Worm (Caenorhabditis elegans): ENCODE data around the gene F12A10.6.

The F12A10.6 gene

ce11 chrII:5446506-5446905, 47.8 kb downstream of the F12A10.6 start, which contains the start of gene nmr-1:
TSS of gene nmr-1 (minus strand) at chrII:5446606.
- TF ChIP-seq K11D2.4 (GFP tag; IDR thresholded peaks at IDR 0.05) (no peak), nfya-1 (tag; optimal IDR thresholded peaks at IDR 0.05; ENCODE audit: borderline replicate concordance, insufficient read depth) (no peak), cebp-1 (GFP tag; IDR thresholded peaks at IDR 0.05) (no peak), cebp-1 (tag; optimal IDR thresholded peaks at IDR 0.05) (no peak), rec-8 (tag; optimal IDR thresholded peaks at IDR 0.05) (no peak), gei-17 (GFP tag; optimal IDR thresholded peaks at IDR 0.05) (no peak), snpc-4 (GFP tag; optimal IDR thresholded peaks at IDR 0.05) (no peak), snpc-4 (tag; optimal IDR thresholded peaks at IDR 0.05) (no peak), lsl-1 (GFP tag; optimal IDR thresholded peaks at IDR 0.05) (no peak), ceh-79 (tag; optimal IDR thresholded peaks at IDR 0.05) (no peak), madf-10 (tag; optimal IDR thresholded peaks at IDR 0.05) (no peak), Y67H2A.10 (GFP tag; conservative IDR thresholded peaks at IDR 0.05) (no peak), ceh-27 (GFP tag; optimal IDR thresholded peaks at IDR 0.05) (no peak), pbrm-1 (GFP tag; IDR thresholded peaks at IDR 0.05) (no peak), hlh-26 (GFP tag; conservative IDR thresholded peaks at IDR 0.05) (no peak), zfh-2 (GFP tag; conservative IDR thresholded peaks at IDR 0.05) (no peak), fkh-3 (tag; optimal IDR thresholded peaks at IDR 0.05) (no peak), chd-7 (tag; optimal IDR thresholded peaks at IDR 0.05) (no peak), dpl-1 (GFP tag; optimal IDR thresholded peaks at IDR 0.05) (no peak), cebp-2 (GFP tag; IDR thresholded peaks at IDR 0.05) (no peak)
